Fruit fly (Drosophila melanogaster) whole organism, prepupa: ENCODE measurements around the gene CG10638.
A peak's percentile ranks its signal among the peaks of the same experiment; 100 is the strongest.

ENCODE experiments used
- CG32006 ChIP-seq: fragments of 200-800 bp; sonication (Bioruptor generic); optimal IDR thresholded peaks from 3 replicates; lab custom pipeline; 2017; ENCODE audit warnings: missing biosample characterization, mild to moderate bottlenecking, missing genetic modification characterization
- Eip93F ChIP-seq: fragments of 200-800 bp; sonication (Bioruptor generic); optimal IDR thresholded peaks from 2 replicates; lab custom pipeline; 2016; ENCODE audit warnings: missing biosample characterization, mild to moderate bottlenecking, missing genetic modification characterization
- Gug ChIP-seq: fragments of 200-800 bp; sonication (Bioruptor generic); IDR thresholded peaks from 2 replicates; pipeline ENCODE4 v1.3.6; 2022; ENCODE audit warnings: missing biosample characterization, missing genetic modification characterization
- Hr38 ChIP-seq: sonication (Bioruptor generic); optimal IDR thresholded peaks from 2 replicates; lab custom pipeline; 2016; ENCODE audit warnings: missing biosample characterization, missing genetic modification characterization
- Met ChIP-seq: fragments of 200-800 bp; sonication (Bioruptor generic); optimal IDR thresholded peaks from 3 replicates; lab custom pipeline; 2016; ENCODE audit warnings: missing biosample characterization, missing genetic modification characterization
- Sox102F ChIP-seq: fragments of 200-800 bp; sonication (Bioruptor generic); optimal IDR thresholded peaks from 2 replicates; lab custom pipeline; 2016; ENCODE audit warnings: missing biosample characterization, mild to moderate bottlenecking, missing genetic modification characterization
- achi ChIP-seq: fragments of 200-800 bp; sonication (Bioruptor generic); optimal IDR thresholded peaks from 3 replicates; lab custom pipeline; 2016; ENCODE audit warnings: missing biosample characterization, missing genetic modification characterization
- cyc ChIP-seq: fragments of 200-800 bp; sonication (Bioruptor generic); optimal IDR thresholded peaks from 3 replicates; lab custom pipeline; 2016; ENCODE audit warnings: missing biosample characterization, missing genetic modification characterization
- lz ChIP-seq: fragments of 200-800 bp; sonication (Bioruptor generic); optimal IDR thresholded peaks from 3 replicates; lab custom pipeline; 2016; ENCODE audit warnings: missing biosample characterization, missing genetic modification characterization

- TF ChIP-seq Sox102F (GFP tag; lab: Kevin White, UChicago) (no peak), Met (GFP tag; lab: Kevin White, UChicago) (peak; percentile 18), achi (GFP tag; lab: Kevin White, UChicago) (no peak), Gug (GFP tag; lab: Robert Waterston, UW) (no peak), CG32006 (GFP tag; lab: Kevin White, UChicago) (no peak), Hr38 (GFP tag; lab: Kevin White, UChicago) (no peak), cyc (GFP tag; lab: Kevin White, UChicago) (no peak), Eip93F (no peak), lz (GFP tag; lab: Kevin White, UChicago) (peak; percentile 7)
Observed at dm6 chr3L:12530044-12530443, 28.9 kb upstream of the CG10638 start, which contains the start of gene nst.
